Fruit fly (Drosophila melanogaster) whole organism, embryonic: ENCODE measurements around the gene CG9747.

ENCODE experiments used
- Atf3 ChIP-seq: fragments of 200-800 bp; sonication (Bioruptor generic); optimal IDR thresholded peaks from 3 replicates; lab custom pipeline; 2016; ENCODE audit warnings: missing biosample characterization, missing genetic modification characterization
- C15 ChIP-seq: fragments of 200-800 bp; sonication (Bioruptor generic); IDR thresholded peaks from 3 replicates; pipeline ENCODE4 v1.3.6; 2022; ENCODE audit warnings: missing biosample characterization, missing genetic modification characterization
- CG10209 ChIP-seq: fragments of 200-800 bp; sonication (Bioruptor generic); optimal IDR thresholded peaks from 3 replicates; lab custom pipeline; 2017; ENCODE audit warnings: missing biosample characterization, mild to moderate bottlenecking, missing genetic modification characterization, missing genetic modification reagents
- CG1024 ChIP-seq: fragments of 200-800 bp; sonication (Bioruptor generic); IDR thresholded peaks from 2 replicates; pipeline ENCODE4 v1.3.6; 2022; ENCODE audit warnings: missing biosample characterization, missing genetic modification characterization
- CG10274 ChIP-seq: fragments of 200-800 bp; sonication (Bioruptor generic); optimal IDR thresholded peaks from 3 replicates; lab custom pipeline; 2017; ENCODE audit warnings: missing biosample characterization, mild to moderate bottlenecking, missing genetic modification characterization
- CG12219 ChIP-seq: fragments of 200-800 bp; sonication (Bioruptor generic); optimal IDR thresholded peaks from 3 replicates; lab custom pipeline; 2018; ENCODE audit warnings: missing biosample characterization, mild to moderate bottlenecking, missing genetic modification characterization
- CG12236 ChIP-seq: fragments of 200-800 bp; sonication (Bioruptor generic); optimal IDR thresholded peaks from 2 replicates; lab custom pipeline; 2016; ENCODE audit warnings: missing biosample characterization, missing genetic modification characterization
- CG12299 ChIP-seq: fragments of 200-800 bp; sonication (Bioruptor generic); optimal IDR thresholded peaks from 2 replicates; lab custom pipeline; 2018; ENCODE audit warnings: missing biosample characterization, mild to moderate bottlenecking, missing genetic modification characterization
- CG12391 ChIP-seq: fragments of 200-800 bp; sonication (Bioruptor generic); optimal IDR thresholded peaks from 3 replicates; lab custom pipeline; 2018; ENCODE audit warnings: missing biosample characterization, mild to moderate bottlenecking, missing genetic modification characterization, moderate library complexity
- CG14860 ChIP-seq: fragments of 200-800 bp; sonication (Bioruptor generic); IDR thresholded peaks from 3 replicates; pipeline ENCODE4 v1.3.6; 2022; ENCODE audit warnings: missing biosample characterization, missing genetic modification characterization; ENCODE audit not compliant: partially characterized antibody
- CG15601 ChIP-seq: fragments of 200-800 bp; sonication (Bioruptor generic); optimal IDR thresholded peaks from 3 replicates; lab custom pipeline; 2019; ENCODE audit warnings: missing biosample characterization, mild to moderate bottlenecking, missing genetic modification characterization, moderate library complexity
- CG2202 ChIP-seq: fragments of 200-800 bp; sonication (Bioruptor generic); optimal IDR thresholded peaks from 2 replicates; lab custom pipeline; 2018; ENCODE audit warnings: missing biosample characterization, mild to moderate bottlenecking, missing genetic modification characterization
- CG3281 ChIP-seq: fragments of 200-800 bp; sonication (Bioruptor generic); optimal IDR thresholded peaks from 3 replicates; lab custom pipeline; 2017; ENCODE audit warnings: missing biosample characterization, mild to moderate bottlenecking, missing genetic modification characterization
- CG34422 ChIP-seq: fragments of 200-800 bp; sonication (Bioruptor generic); IDR thresholded peaks from 3 replicates; pipeline ENCODE4 v1.3.6; 2022; ENCODE audit warnings: missing biosample characterization, missing genetic modification characterization
- CG4328 ChIP-seq: fragments of 200-800 bp; sonication (Bioruptor generic); optimal IDR thresholded peaks from 3 replicates; lab custom pipeline; 2017; ENCODE audit warnings: missing biosample characterization, missing genetic modification reagents, missing genetic modification characterization
- CG4820 ChIP-seq: fragments of 200-800 bp; sonication (Bioruptor generic); optimal IDR thresholded peaks from 3 replicates; lab custom pipeline; 2016; ENCODE audit warnings: missing biosample characterization, missing genetic modification characterization
- CG6765 ChIP-seq: fragments of 200-800 bp; sonication (Bioruptor generic); optimal IDR thresholded peaks from 3 replicates; lab custom pipeline; 2017; ENCODE audit warnings: missing biosample characterization, mild to moderate bottlenecking, missing genetic modification characterization
- CG7372 ChIP-seq: fragments of 200-800 bp; sonication (Bioruptor generic); IDR thresholded peaks from 2 replicates; pipeline ENCODE4 v1.3.6; 2022; ENCODE audit warnings: missing biosample characterization, missing genetic modification characterization
- CG8281 ChIP-seq: fragments of 200-800 bp; sonication (Bioruptor generic); optimal IDR thresholded peaks from 2 replicates; lab custom pipeline; 2018; ENCODE audit warnings: missing biosample characterization, mild to moderate bottlenecking, missing genetic modification characterization, moderate library complexity
- CG8765 ChIP-seq: fragments of 200-800 bp; sonication (Bioruptor generic); IDR thresholded peaks from 2 replicates; pipeline ENCODE4 v1.3.6; 2022; ENCODE audit warnings: missing biosample characterization, missing genetic modification characterization
- Dad ChIP-seq: fragments of 200-800 bp; sonication (Bioruptor generic); optimal IDR thresholded peaks from 3 replicates; lab custom pipeline; 2016; ENCODE audit warnings: missing biosample characterization, missing genetic modification characterization
- Dref ChIP-seq: fragments of 200-800 bp; sonication (Bioruptor generic); IDR thresholded peaks from 2 replicates; pipeline ENCODE4 v1.3.6; 2022; ENCODE audit warnings: missing biosample characterization, missing genetic modification characterization
- Fer3 ChIP-seq: fragments of 200-800 bp; sonication (Bioruptor generic); optimal IDR thresholded peaks from 2 replicates; lab custom pipeline; 2018; ENCODE audit warnings: missing biosample characterization, mild to moderate bottlenecking, missing genetic modification characterization, moderate library complexity
- HHEX ChIP-seq: fragments of 200-800 bp; sonication (Bioruptor generic); optimal IDR thresholded peaks from 3 replicates; lab custom pipeline; 2017; ENCODE audit warnings: missing biosample characterization, mild to moderate bottlenecking, missing genetic modification characterization, missing genetic modification reagents
- HLHmδ ChIP-seq: fragments of 200-800 bp; sonication (Bioruptor generic); optimal IDR thresholded peaks from 2 replicates; lab custom pipeline; 2018; ENCODE audit warnings: missing biosample characterization, mild to moderate bottlenecking, missing genetic modification characterization, moderate library complexity
- HmgZ ChIP-seq: fragments of 200-800 bp; sonication (Bioruptor generic); optimal IDR thresholded peaks from 2 replicates; lab custom pipeline; 2018; ENCODE audit warnings: missing biosample characterization, mild to moderate bottlenecking, missing genetic modification characterization
- Hmr ChIP-seq: fragments of 200-800 bp; sonication (Bioruptor generic); optimal IDR thresholded peaks from 3 replicates; lab custom pipeline; 2017; ENCODE audit warnings: mild to moderate bottlenecking, missing biosample characterization, missing genetic modification reagents, missing genetic modification characterization
- Hsf ChIP-seq: fragments of 200-800 bp; sonication (Bioruptor generic); optimal IDR thresholded peaks from 3 replicates; lab custom pipeline; 2016; ENCODE audit warnings: missing biosample characterization, missing genetic modification characterization
- MESR4 ChIP-seq: fragments of 200-800 bp; sonication (Bioruptor generic); optimal IDR thresholded peaks from 2 replicates; lab custom pipeline; 2018; ENCODE audit warnings: missing biosample characterization, mild to moderate bottlenecking, missing genetic modification characterization, moderate library complexity
- MTF-1 ChIP-seq: fragments of 200-800 bp; sonication (Bioruptor generic); optimal IDR thresholded peaks from 2 replicates; lab custom pipeline; 2018; ENCODE audit warnings: missing biosample characterization, mild to moderate bottlenecking, missing genetic modification characterization, borderline replicate concordance
- Mrtf ChIP-seq: fragments of 200-800 bp; sonication (Bioruptor generic); IDR thresholded peaks from 3 replicates; pipeline ENCODE4 v1.3.6; 2022; ENCODE audit warnings: missing biosample characterization, missing genetic modification characterization
- Rfx ChIP-seq: fragments of 200-800 bp; sonication (Bioruptor generic); IDR thresholded peaks from 2 replicates; pipeline ENCODE4 v1.3.6; 2022; ENCODE audit warnings: missing biosample characterization, missing genetic modification characterization
- Spps ChIP-seq: fragments of 200-800 bp; sonication (Bioruptor generic); optimal IDR thresholded peaks from 2 replicates; lab custom pipeline; 2018; ENCODE audit warnings: missing biosample characterization, mild to moderate bottlenecking, missing genetic modification characterization
- Usf ChIP-seq: fragments of 200-800 bp; sonication (Bioruptor generic); optimal IDR thresholded peaks from 2 replicates; lab custom pipeline; 2017; ENCODE audit warnings: missing genotype, missing biosample characterization, missing genetic modification characterization
- ash1 ChIP-seq: fragments of 200-800 bp; sonication (Bioruptor generic); optimal IDR thresholded peaks from 2 replicates; lab custom pipeline; 2018; ENCODE audit warnings: missing biosample characterization, mild to moderate bottlenecking, missing genetic modification characterization
- crc ChIP-seq: fragments of 200-800 bp; sonication (Bioruptor generic); optimal IDR thresholded peaks from 2 replicates; lab custom pipeline; 2016; ENCODE audit warnings: missing biosample characterization, missing genetic modification characterization
- danr ChIP-seq: fragments of 200-800 bp; sonication (Bioruptor generic); IDR thresholded peaks from 2 replicates; pipeline ENCODE4 v1.3.6; 2022; ENCODE audit warnings: missing biosample characterization, missing genetic modification characterization
- dati ChIP-seq: fragments of 200-800 bp; sonication (Bioruptor generic); IDR thresholded peaks from 2 replicates; pipeline ENCODE4 v1.3.6; 2022; ENCODE audit warnings: missing biosample characterization, missing genetic modification characterization
- fd3F ChIP-seq: fragments of 200-800 bp; sonication (Bioruptor generic); optimal IDR thresholded peaks from 2 replicates; lab custom pipeline; 2018; ENCODE audit warnings: missing biosample characterization, mild to moderate bottlenecking, missing genetic modification characterization, moderate library complexity
- grau ChIP-seq: fragments of 200-800 bp; optimal IDR thresholded peaks from 3 replicates; lab custom pipeline; 2019; ENCODE audit warnings: missing biosample characterization, mild to moderate bottlenecking, missing genetic modification characterization, moderate library complexity
- insv ChIP-seq, 2 experiments: fragments of 200-800 bp; sonication (Bioruptor generic); optimal IDR thresholded peaks; 3 replicates each; lab custom pipeline; 2016 to 2018; ENCODE audit warnings: missing biosample characterization in 2 of 2, missing genetic modification characterization in 2 of 2
- maf-S ChIP-seq: fragments of 200-800 bp; sonication (Bioruptor generic); optimal IDR thresholded peaks from 2 replicates; lab custom pipeline; 2016; ENCODE audit warnings: missing biosample characterization, missing genetic modification characterization
- nau ChIP-seq: fragments of 200-800 bp; sonication (Bioruptor generic); optimal IDR thresholded peaks from 3 replicates; lab custom pipeline; 2017; ENCODE audit warnings: missing biosample characterization, mild to moderate bottlenecking, missing genetic modification characterization, missing genetic modification reagents
- nmo ChIP-seq: fragments of 200-800 bp; sonication (Bioruptor generic); optimal IDR thresholded peaks from 2 replicates; lab custom pipeline; 2018; ENCODE audit warnings: missing biosample characterization, mild to moderate bottlenecking, missing genetic modification characterization, moderate library complexity
- ranshi ChIP-seq: fragments of 200-800 bp; sonication (Bioruptor generic); IDR thresholded peaks from 2 replicates; pipeline ENCODE4 v1.3.6; 2022; ENCODE audit warnings: missing biosample characterization, missing genetic modification characterization
- schlank ChIP-seq: fragments of 200-800 bp; sonication (Bioruptor generic); optimal IDR thresholded peaks from 2 replicates; lab custom pipeline; 2018; ENCODE audit warnings: missing biosample characterization, mild to moderate bottlenecking, missing genetic modification characterization
- scrt ChIP-seq: fragments of 200-800 bp; sonication (Bioruptor generic); optimal IDR thresholded peaks from 2 replicates; lab custom pipeline; 2018; ENCODE audit warnings: missing biosample characterization, mild to moderate bottlenecking, missing genetic modification characterization, moderate library complexity
- sima ChIP-seq: fragments of 200-800 bp; sonication (Bioruptor generic); optimal IDR thresholded peaks from 2 replicates; lab custom pipeline; 2016; ENCODE audit warnings: missing biosample characterization, missing genetic modification characterization
- so ChIP-seq: fragments of 200-800 bp; sonication (Bioruptor generic); IDR thresholded peaks from 3 replicates; pipeline ENCODE4 v1.3.6; 2022; ENCODE audit warnings: missing biosample characterization, missing genetic modification characterization
- sr ChIP-seq: fragments of 200-800 bp; sonication (Bioruptor generic); IDR thresholded peaks from 3 replicates; pipeline ENCODE4 v1.3.6; 2022; ENCODE audit warnings: missing biosample characterization, missing genetic modification characterization
- trh ChIP-seq: fragments of 200-800 bp; sonication (Bioruptor generic); optimal IDR thresholded peaks from 2 replicates; lab custom pipeline; 2016; ENCODE audit warnings: missing biosample characterization, missing genetic modification characterization
- yki ChIP-seq: fragments of >200 bp; optimal IDR thresholded peaks from 3 replicates; lab custom pipeline; 2018

CG9747 gene

dm6 chr3R:30198793-30199192, 7.7 kb upstream of the CG9747 start (continued):
- TF ChIP-seq dati (GFP tag; lab: Robert Waterston, UW) (no peak), Atf3 (GFP tag; lab: Kevin White, UChicago) (no peak), CG6765 (peak; percentile 73), Spps (tag; lab: Kevin White, UChicago) (no peak), sima (GFP tag; lab: Kevin White, UChicago) (no peak), Rfx (GFP tag; lab: Robert Waterston, UW) (peak; percentile 43; the same call in 1 of the 2 replicates), nmo (GFP tag; lab: Kevin White, UChicago) (no peak), yki (no peak), sr (GFP tag; lab: Robert Waterston, UW) (no peak), Hmr (GFP tag; lab: Kevin White, UChicago) (peak; percentile 79), nau (GFP tag; lab: Kevin White, UChicago) (no peak), Dad (no peak), CG7372 (GFP tag; lab: Robert Waterston, UW) (no peak), Mrtf (GFP tag; lab: Robert Waterston, UW) (no peak), CG34422 (GFP tag; lab: Robert Waterston, UW) (no peak), grau (tag; lab: Kevin White, UChicago) (peak; percentile 3), scrt (GFP tag; lab: Kevin White, UChicago) (peak; percentile 20), ash1 (GFP tag; lab: Kevin White, UChicago) (peak; percentile 27), Fer3 (tag; lab: Kevin White, UChicago) (peak; percentile 38), MTF-1 (GFP tag; lab: Kevin White, UChicago) (peak; percentile 43), CG2202 (tag; lab: Kevin White, UChicago) (no peak), CG10209 (GFP tag; lab: Kevin White, UChicago) (peak; percentile 23), CG12299 (no peak), C15 (GFP tag; lab: Robert Waterston, UW) (no peak), trh (GFP tag; lab: Kevin White, UChicago) (no peak), HHEX (peak; percentile 30), so (GFP tag; lab: Robert Waterston, UW) (0 out of 3 replicates have a peak, but pooled peaks have one; percentile 18), insv (GFP tag; optimal IDR thresholded peaks at IDR 0.05; lab: Kevin White, UChicago) (no peak), CG12236 (GFP tag; lab: Kevin White, UChicago) (no peak), fd3F (peak; percentile 23), CG8765 (GFP tag; lab: Robert Waterston, UW) (no peak), CG15601 (tag; lab: Kevin White, UChicago) (peak; percentile 28), Hsf (GFP tag; lab: Kevin White, UChicago) (no peak), Dref (GFP tag; lab: Robert Waterston, UW) (no peak), ranshi (0 out of 2 replicates have a peak, but pooled peaks have one; percentile 10), CG8281 (no peak), schlank (tag; lab: Kevin White, UChicago) (peak; percentile 49), CG1024 (GFP tag; lab: Robert Waterston, UW) (no peak), HmgZ (tag; lab: Kevin White, UChicago) (peak; percentile 45), CG3281 (GFP tag; lab: Kevin White, UChicago) (peak; percentile 71), MESR4 (GFP tag; lab: Kevin White, UChicago) (no peak), CG12219 (no peak), CG14860 (no peak), danr (no peak), CG12391 (no peak), Usf (GFP tag; lab: Kevin White, UChicago) (no peak), maf-S (GFP tag; lab: Kevin White, UChicago) (no peak), CG4820 (GFP tag; lab: Kevin White, UChicago) (no peak), CG10274 (GFP tag; lab: Kevin White, UChicago) (no peak), HLHmδ (no peak), crc (GFP tag; lab: Kevin White, UChicago) (no peak), CG4328 (GFP tag; lab: Kevin White, UChicago) (peak; percentile 39)
